Worm (Caenorhabditis elegans): ENCODE data around the gene apm-3.

ce11 chrX:912564-912963, 42.2 kb upstream of the apm-3 start:
- TF ChIP-seq ceh-13 (GFP tag; optimal IDR thresholded peaks at IDR 0.05) (no peak), hmbx-1 (tag; optimal IDR thresholded peaks at IDR 0.05) (no peak), ceh-36 (tag; optimal IDR thresholded peaks at IDR 0.05) (no peak), ets-7 (tag; optimal IDR thresholded peaks at IDR 0.05) (no peak), ama-1 (optimal IDR thresholded peaks at IDR 0.05) (no peak), flt-1 (GFP tag; IDR thresholded peaks at IDR 0.05) (no peak)

All from whole organism, early embryonic.